Worm (Caenorhabditis elegans): ENCODE results near the gene tph-1.

ce11 chrII:7555454-7555853 lies 6.3 kb downstream of the tph-1 start, which contains the start of gene ZK1290.14:
- TF ChIP-seq unc-62 (GFP tag; optimal IDR thresholded peaks at IDR 0.05) (no peak), pha-4 (tag; optimal IDR thresholded peaks at IDR 0.05) (no peak), ztf-11 (tag; optimal IDR thresholded peaks at IDR 0.05) (no peak), unc-39 (tag; optimal IDR thresholded peaks at IDR 0.05) (no peak), zip-8 (tag; optimal IDR thresholded peaks at IDR 0.05) (no peak), lsy-2 (tag; optimal IDR thresholded peaks at IDR 0.05) (no peak), nhr-28 (tag; optimal IDR thresholded peaks at IDR 0.05) (no peak), snpc-4 (tag; optimal IDR thresholded peaks at IDR 0.05) (no peak), ces-1 (GFP tag; optimal IDR thresholded peaks at IDR 0.05) (no peak), elt-3 (tag; optimal IDR thresholded peaks at IDR 0.05) (no peak), hlh-1 (tag; optimal IDR thresholded peaks at IDR 0.05) (no peak), mep-1 (tag; optimal IDR thresholded peaks at IDR 0.05) (no peak)

All from whole organism, mixed stage, embryonic.